Fruit fly (Drosophila melanogaster) whole organism, prepupa: ENCODE data around the gene p130CAS.

ENCODE experiments used
- Blimp-1 ChIP-seq: fragments of 200-800 bp; sonication (Bioruptor generic); optimal IDR thresholded peaks from 3 replicates; lab custom pipeline; 2017; ENCODE audit warnings: missing biosample characterization, missing genetic modification characterization, mild to moderate bottlenecking, moderate library complexity, missing genetic modification reagents
- CG15336 ChIP-seq: fragments of 200-800 bp; sonication (Bioruptor generic); IDR thresholded peaks from 2 replicates; pipeline ENCODE4 v1.3.6; 2022; ENCODE audit warnings: missing biosample characterization, missing genetic modification characterization
- CG1621 ChIP-seq: fragments of 200-800 bp; sonication (Bioruptor generic); optimal IDR thresholded peaks from 3 replicates; lab custom pipeline; 2018; ENCODE audit warnings: missing biosample characterization, mild to moderate bottlenecking, missing genetic modification characterization
- CG16779 ChIP-seq: fragments of 200-800 bp; sonication (Bioruptor generic); optimal IDR thresholded peaks from 3 replicates; lab custom pipeline; 2017; ENCODE audit warnings: missing biosample characterization, mild to moderate bottlenecking, missing genetic modification characterization
- CG9139 ChIP-seq: fragments of 200-800 bp; sonication (Bioruptor generic); optimal IDR thresholded peaks from 3 replicates; lab custom pipeline; 2017; ENCODE audit warnings: missing biosample characterization, mild to moderate bottlenecking, missing genetic modification characterization
- OdsH ChIP-seq: fragments of 200-800 bp; sonication (Bioruptor generic); optimal IDR thresholded peaks from 3 replicates; lab custom pipeline; 2016; ENCODE audit warnings: missing biosample characterization, missing genetic modification characterization
- Sox14 ChIP-seq: fragments of 200-800 bp; sonication (Bioruptor generic); optimal IDR thresholded peaks from 3 replicates; lab custom pipeline; 2016; ENCODE audit warnings: missing biosample characterization, missing genetic modification characterization
- cyc ChIP-seq: fragments of 200-800 bp; sonication (Bioruptor generic); optimal IDR thresholded peaks from 3 replicates; lab custom pipeline; 2016; ENCODE audit warnings: missing biosample characterization, missing genetic modification characterization
- fkh ChIP-seq: fragments of 200-800 bp; sonication (Bioruptor generic); optimal IDR thresholded peaks from 3 replicates; lab custom pipeline; 2017; ENCODE audit warnings: missing biosample characterization, mild to moderate bottlenecking, missing genetic modification characterization, moderate library complexity
- salr ChIP-seq, 2 experiments: fragments of 200-800 bp; sonication (Bioruptor generic); optimal IDR thresholded peaks; 3 replicates each; lab custom pipeline; 2016 to 2018; ENCODE audit warnings: missing biosample characterization in 2 of 2, missing genetic modification characterization in 2 of 2, mild to moderate bottlenecking in 1 of 2

dm6 chr3L:139574-140567 lies 12.8 kb upstream of the p130CAS start:
- TF ChIP-seq CG1621 (tag; lab: Kevin White, UChicago) (no peak), Blimp-1 (GFP tag; lab: Kevin White, UChicago) (no peak), Sox14 (no peak), cyc (GFP tag; lab: Kevin White, UChicago) (peak; percentile 15), salr (GFP tag; optimal IDR thresholded peaks at IDR 0.05; lab: Kevin White, UChicago) (no peak), CG9139 (GFP tag; lab: Kevin White, UChicago) (no peak), fkh (GFP tag; lab: Kevin White, UChicago) (peak; percentile 74), CG15336 (no peak), CG16779 (tag; lab: Kevin White, UChicago) (no peak), OdsH (GFP tag; lab: Kevin White, UChicago) (no peak)
